Worm (Caenorhabditis elegans) whole organism, L4/young adult: ENCODE data around the gene trf-1.

ENCODE experiments used
- W03F9.2 ChIP-seq: fragments of 150-350 bp; optimal IDR thresholded peaks from 2 replicates; lab custom pipeline; 2014; ENCODE audit warnings: missing biosample characterization, missing genetic modification characterization
- dao-5 ChIP-seq: sonication (generic microtip); optimal IDR thresholded peaks from 2 replicates; lab custom pipeline; 2016; ENCODE audit warnings: missing genotype, missing genetic modification characterization, moderate library complexity, missing compliant biosample characterization
- him-1 ChIP-seq: sonication (generic microtip); optimal IDR thresholded peaks from 2 replicates; lab custom pipeline; 2016; ENCODE audit warnings: missing genotype, missing genetic modification reagents, missing genetic modification characterization, missing compliant biosample characterization

- TF ChIP-seq him-1 (tag; lab: Kevin White, UChicago) (no peak), dao-5 (tag; lab: Kevin White, UChicago) (no peak), W03F9.2 (no peak)
These were observed 25.8 kb upstream of the trf-1 start, which contains the start of gene ttr-52 for ce11 chrIII:13404418-13404817.
